In genomic region chrII:10851110-10851509, ce11 we compare ENCODE assay signal across 4 worm cellular contexts.
TF ChIP-seq lines count a peak whose summit lies in the region.

No protein-coding gene starts in this region.

TF ChIP-seq in whole organism, L2 larva, 48 proteins besides CTCF, POLR2A, EP300 and RAD21 (continues in another document):
- TF ChIP-seq R02D3.7 (tag; optimal IDR thresholded peaks at IDR 0.05; lab: Kevin White, UChicago) = no peak
- peak; percentile 69 for TF ChIP-seq snpc-4 (tag; optimal IDR thresholded peaks at IDR 0.05; lab: Kevin White, UChicago)
- no peak for TF ChIP-seq mbf-1 (tag; optimal IDR thresholded peaks at IDR 0.05; lab: Kevin White, UChicago)
- peak in 1 of 2 experiments; percentile 44 for TF ChIP-seq mdl-1 (tag; optimal IDR thresholded peaks at IDR 0.05; lab: Kevin White, UChicago)
- no peak for TF ChIP-seq nhr-10 (tag; optimal IDR thresholded peaks at IDR 0.05; lab: Kevin White, UChicago)
- TF ChIP-seq nhr-23 (tag; optimal IDR thresholded peaks at IDR 0.05; lab: Kevin White, UChicago) = no peak
- TF ChIP-seq lin-13 (GFP tag; optimal IDR thresholded peaks at IDR 0.05; lab: Kevin White, UChicago) = peak; percentile 45
- TF ChIP-seq blmp-1 (tag; optimal IDR thresholded peaks at IDR 0.05; lab: Kevin White, UChicago; ENCODE audit: insufficient read depth) = peak; percentile 47
- TF ChIP-seq skn-1 (tag; optimal IDR thresholded peaks at IDR 0.05; lab: Kevin White, UChicago) = no peak
- TF ChIP-seq lin-11 (tag; optimal IDR thresholded peaks at IDR 0.05; lab: Kevin White, UChicago) = no peak
- TF ChIP-seq mab-5 (tag; optimal IDR thresholded peaks at IDR 0.05; lab: Kevin White, UChicago) = peak; percentile 58
- no peak for TF ChIP-seq ztf-1 (GFP tag; conservative IDR thresholded peaks at IDR 0.05; lab: Robert Waterston, UW)
- TF ChIP-seq gmeb-1 (tag; optimal IDR thresholded peaks at IDR 0.05; lab: Kevin White, UChicago) = peak; percentile 35
- TF ChIP-seq ceh-16 (tag; optimal IDR thresholded peaks at IDR 0.05; lab: Kevin White, UChicago) = peak; percentile 55
- peak; percentile 87 for TF ChIP-seq nhr-25 (tag; optimal IDR thresholded peaks at IDR 0.05; lab: Kevin White, UChicago)
- peak; percentile 70 for TF ChIP-seq sem-4 (tag; optimal IDR thresholded peaks at IDR 0.05; lab: Kevin White, UChicago)
- TF ChIP-seq Y55F3AM.14 (GFP tag; optimal IDR thresholded peaks at IDR 0.05; lab: Kevin White, UChicago) = no peak
- TF ChIP-seq C34F6.9 (tag; optimal IDR thresholded peaks at IDR 0.05; lab: Kevin White, UChicago) = peak; percentile 95
- no peak for TF ChIP-seq dmd-4 (tag; optimal IDR thresholded peaks at IDR 0.05; lab: Kevin White, UChicago)
- no peak for TF ChIP-seq zag-1 (tag; optimal IDR thresholded peaks at IDR 0.05; lab: Kevin White, UChicago)
- peak; percentile 87 for TF ChIP-seq nhr-129 (tag; optimal IDR thresholded peaks at IDR 0.05; lab: Kevin White, UChicago)
- TF ChIP-seq F13H6.1 (tag; optimal IDR thresholded peaks at IDR 0.05; lab: Kevin White, UChicago) = peak; percentile 90
- TF ChIP-seq ztf-4 (tag; optimal IDR thresholded peaks at IDR 0.05; lab: Kevin White, UChicago) = peak; percentile 53

TF ChIP-seq in whole organism, L4 larva, 104 proteins besides CTCF, POLR2A, EP300 and RAD21 (continues in another document):
- TF ChIP-seq lim-7 (GFP tag; IDR thresholded peaks at IDR 0.05; lab: Robert Waterston, UW) (no peak), rbr-2 (tag; optimal IDR thresholded peaks at IDR 0.05; lab: Kevin White, UChicago) (peak; percentile 55), D1046.2 (GFP tag; IDR thresholded peaks at IDR 0.05; lab: Robert Waterston, UW) (0 out of 2 replicates have a peak, but pooled peaks have one; percentile 43), T26A8.4 (GFP tag; IDR thresholded peaks at IDR 0.05; lab: Robert Waterston, UW) (peak; percentile 66), nhr-41 (GFP tag; IDR thresholded peaks at IDR 0.05; lab: Robert Waterston, UW) (peak; percentile 81; the same call in 1 of the 2 replicates), zip-11 (GFP tag; IDR thresholded peaks at IDR 0.05; lab: Robert Waterston, UW) (no peak), jun-1 (tag; optimal IDR thresholded peaks at IDR 0.05; lab: Kevin White, UChicago) (no peak), unc-130 (GFP tag; optimal IDR thresholded peaks at IDR 0.05; lab: Kevin White, UChicago) (no peak), spr-1 (tag; optimal IDR thresholded peaks at IDR 0.05; lab: Kevin White, UChicago) (peak; percentile 17), egl-27 (tag; optimal IDR thresholded peaks at IDR 0.05; lab: Kevin White, UChicago) (no peak), F26F4.8 (GFP tag; conservative IDR thresholded peaks at IDR 0.05; lab: Robert Waterston, UW) (no peak), Y5F2A.4 (GFP tag; optimal IDR thresholded peaks at IDR 0.05; lab: Kevin White, UChicago) (no peak), ceh-28 (tag; optimal IDR thresholded peaks at IDR 0.05; lab: Kevin White, UChicago) (no peak), fkh-10 (GFP tag; optimal IDR thresholded peaks at IDR 0.05; lab: Kevin White, UChicago) (no peak), hlh-11 (tag; optimal IDR thresholded peaks at IDR 0.05; lab: Kevin White, UChicago) (peak; percentile 97), cey-2 (tag; optimal IDR thresholded peaks at IDR 0.05; lab: Kevin White, UChicago; ENCODE audit: borderline replicate concordance, insufficient read depth) (no peak), lir-3 (tag; optimal IDR thresholded peaks at IDR 0.05; lab: Kevin White, UChicago) (no peak), zfp-3 (GFP tag; conservative IDR thresholded peaks at IDR 0.05; lab: Robert Waterston, UW) (peak; percentile 62; the same call in 1 of the 2 replicates), dve-1 (tag; optimal IDR thresholded peaks at IDR 0.05; lab: Kevin White, UChicago; ENCODE audit: insufficient read depth) (peak; percentile 86), nhr-77 (tag; optimal IDR thresholded peaks at IDR 0.05; lab: Kevin White, UChicago) (no peak), madf-9 (GFP tag; conservative IDR thresholded peaks at IDR 0.05; lab: Robert Waterston, UW) (peak; percentile 42; the same call in 1 of the 2 replicates), ceh-62 (tag; optimal IDR thresholded peaks at IDR 0.05; lab: Kevin White, UChicago) (no peak), attf-4 (tag; optimal IDR thresholded peaks at IDR 0.05; lab: Kevin White, UChicago) (no peak)

TF ChIP-seq in whole organism, late embryonic, 69 proteins besides CTCF, POLR2A, EP300 and RAD21 (continues in another document):
- TF ChIP-seq T23F11.4 (GFP tag; optimal IDR thresholded peaks at IDR 0.05; lab: Kevin White, UChicago) = no peak
- TF ChIP-seq ets-4 (tag; optimal IDR thresholded peaks at IDR 0.05; lab: Kevin White, UChicago) = no peak
- TF ChIP-seq odd-2 (tag; optimal IDR thresholded peaks at IDR 0.05; lab: Kevin White, UChicago) = no peak
- TF ChIP-seq unc-42 (tag; optimal IDR thresholded peaks at IDR 0.05; lab: Kevin White, UChicago) = no peak
- no peak for TF ChIP-seq ceh-24 (tag; optimal IDR thresholded peaks at IDR 0.05; lab: Kevin White, UChicago)
- no peak for TF ChIP-seq ceh-31 (tag; optimal IDR thresholded peaks at IDR 0.05; lab: Kevin White, UChicago)
- no peak for TF ChIP-seq ama-1 (optimal IDR thresholded peaks at IDR 0.05; lab: Kevin White, UChicago)
- peak; percentile 41 for TF ChIP-seq nfya-1 (tag; optimal IDR thresholded peaks at IDR 0.05; lab: Kevin White, UChicago)
- no peak for TF ChIP-seq tbx-2 (tag; optimal IDR thresholded peaks at IDR 0.05; lab: Kevin White, UChicago)
- TF ChIP-seq eyg-1 (tag; optimal IDR thresholded peaks at IDR 0.05; lab: Kevin White, UChicago) = no peak
- TF ChIP-seq ceh-18 (tag; optimal IDR thresholded peaks at IDR 0.05; lab: Kevin White, UChicago) = peak; percentile 54
- no peak for TF ChIP-seq pqm-1 (tag; optimal IDR thresholded peaks at IDR 0.05; lab: Kevin White, UChicago)
- TF ChIP-seq pha-2 (tag; optimal IDR thresholded peaks at IDR 0.05; lab: Kevin White, UChicago) = no peak
- no peak for TF ChIP-seq ceh-19 (GFP tag; optimal IDR thresholded peaks at IDR 0.05; lab: Kevin White, UChicago)
- TF ChIP-seq rnt-1 (tag; optimal IDR thresholded peaks at IDR 0.05; lab: Kevin White, UChicago) = no peak
- no peak for TF ChIP-seq sox-4 (tag; optimal IDR thresholded peaks at IDR 0.05; lab: Kevin White, UChicago)
- no peak for TF ChIP-seq mec-3 (tag; optimal IDR thresholded peaks at IDR 0.05; lab: Kevin White, UChicago; ENCODE audit: borderline replicate concordance)
- TF ChIP-seq che-1 (tag; optimal IDR thresholded peaks at IDR 0.05; lab: Kevin White, UChicago) = no peak
- no peak for TF ChIP-seq C08G9.2 (tag; optimal IDR thresholded peaks at IDR 0.05; lab: Kevin White, UChicago)
- no peak for TF ChIP-seq ceh-9 (tag; optimal IDR thresholded peaks at IDR 0.05; lab: Kevin White, UChicago)
- TF ChIP-seq sdc-2 (tag; optimal IDR thresholded peaks at IDR 0.05; lab: Kevin White, UChicago) = no peak
- TF ChIP-seq ceh-2 (tag; optimal IDR thresholded peaks at IDR 0.05; lab: Kevin White, UChicago) = no peak
- no peak for TF ChIP-seq zip-5 (tag; optimal IDR thresholded peaks at IDR 0.05; lab: Kevin White, UChicago)
- no peak for TF ChIP-seq dve-1 (tag; optimal IDR thresholded peaks at IDR 0.05; lab: Kevin White, UChicago)
- TF ChIP-seq pha-4 (tag; optimal IDR thresholded peaks at IDR 0.05; lab: Kevin White, UChicago) = no peak
- peak; percentile 31 for TF ChIP-seq ref-2 (tag; optimal IDR thresholded peaks at IDR 0.05; lab: Kevin White, UChicago)
- peak; percentile 100 for TF ChIP-seq unc-55 (GFP tag; optimal IDR thresholded peaks at IDR 0.05; lab: Kevin White, UChicago)
- no peak for TF ChIP-seq ceh-34 (tag; optimal IDR thresholded peaks at IDR 0.05; lab: Kevin White, UChicago)

TF ChIP-seq in whole organism, mixed stage, embryonic, 35 proteins besides CTCF, POLR2A, EP300 and RAD21:
- TF ChIP-seq lin-13 (tag; optimal IDR thresholded peaks at IDR 0.05; lab: Kevin White, UChicago) (no peak), elt-3 (tag; optimal IDR thresholded peaks at IDR 0.05; lab: Kevin White, UChicago) (no peak), M03D4.4 (tag; optimal IDR thresholded peaks at IDR 0.05; lab: Kevin White, UChicago) (no peak), tbx-8 (GFP tag; optimal IDR thresholded peaks at IDR 0.05; lab: Kevin White, UChicago) (no peak), nhr-2 (tag; optimal IDR thresholded peaks at IDR 0.05; lab: Kevin White, UChicago) (no peak), lsy-2 (tag; optimal IDR thresholded peaks at IDR 0.05; lab: Kevin White, UChicago) (peak; percentile 3), lin-32 (GFP tag; optimal IDR thresholded peaks at IDR 0.05; lab: Kevin White, UChicago) (no peak), nhr-76 (tag; optimal IDR thresholded peaks at IDR 0.05; lab: Kevin White, UChicago) (no peak), pha-4 (tag; optimal IDR thresholded peaks at IDR 0.05; lab: Kevin White, UChicago) (peak; percentile 43), hlh-1 (tag; optimal IDR thresholded peaks at IDR 0.05; lab: Kevin White, UChicago) (no peak), unc-62 (GFP tag; optimal IDR thresholded peaks at IDR 0.05; lab: Kevin White, UChicago) (peak; percentile 100), mep-1 (tag; optimal IDR thresholded peaks at IDR 0.05; lab: Kevin White, UChicago) (peak; percentile 8), unc-120 (tag; optimal IDR thresholded peaks at IDR 0.05; lab: Kevin White, UChicago; ENCODE audit: poor library complexity, severe bottlenecking) (peak; percentile 53), zip-8 (tag; optimal IDR thresholded peaks at IDR 0.05; lab: Kevin White, UChicago) (no peak), sptf-1 (tag; optimal IDR thresholded peaks at IDR 0.05; lab: Kevin White, UChicago) (no peak)
